Worm (Caenorhabditis elegans) whole organism, L4 larva: ENCODE data around the gene sulp-5.

Source experiments
- F37D6.2 ChIP-seq: sonication (generic microtip); optimal IDR thresholded peaks from 2 replicates; lab custom pipeline; 2016; ENCODE audit warnings: mild to moderate bottlenecking, missing genetic modification characterization, missing compliant biosample characterization
- ZK546.5 ChIP-seq, 2 experiments: sonication (generic microtip); optimal IDR thresholded peaks; 2 replicates each; lab custom pipeline; 2017; ENCODE audit warnings: missing biosample characterization in 2 of 2, missing genetic modification characterization in 2 of 2
- daf-16 ChIP-seq, 3 experiments: sonication (generic microtip); optimal IDR thresholded peaks; 2 replicates each; lab custom pipeline; 2016 to 2017; ENCODE audit warnings: missing genetic modification characterization in 3 of 3, missing genetic modification reagents in 3 of 3, mild to moderate bottlenecking in 2 of 3, missing compliant biosample characterization in 2 of 3, missing biosample characterization in 1 of 3, moderate library complexity in 1 of 3
- daf-8 ChIP-seq: fragments of 200-800 bp; sonication (Bioruptor generic); IDR thresholded peaks from 2 replicates; pipeline ENCODE4 v1.3.6; 2022; ENCODE audit warnings: missing genetic modification characterization, missing compliant biosample characterization
- snpc-4 ChIP-seq: fragments of 150-350 bp; optimal IDR thresholded peaks from 2 replicates; lab custom pipeline; 2014; ENCODE audit warnings: missing biosample characterization, missing genetic modification characterization
- zag-1 ChIP-seq: fragments of 150-350 bp; optimal IDR thresholded peaks from 2 replicates; lab custom pipeline; 2014; ENCODE audit warnings: missing biosample characterization, missing genetic modification characterization
- ztf-11 ChIP-seq: fragments of 150-350 bp; optimal IDR thresholded peaks from 2 replicates; lab custom pipeline; 2014; ENCODE audit warnings: missing biosample characterization, missing genetic modification characterization

- TF ChIP-seq daf-16 (GFP tag; optimal IDR thresholded peaks at IDR 0.05; lab: Kevin White, UChicago) (no peak), daf-16 (tag; optimal IDR thresholded peaks at IDR 0.05; lab: Kevin White, UChicago) (no peak), snpc-4 (tag; lab: Kevin White, UChicago) (no peak), zag-1 (no peak), ztf-11 (no peak), ZK546.5 (tag; optimal IDR thresholded peaks at IDR 0.05; lab: Kevin White, UChicago) (no peak), daf-8 (GFP tag; lab: Robert Waterston, UW) (no peak), F37D6.2 (no peak)
These were observed 36.0 kb upstream of the sulp-5 start, which contains the start of gene nphp-4 for ce11 chrV:11843678-11844366.
